Worm (Caenorhabditis elegans) whole organism, L2 larva: ENCODE data around the gene Y53F4B.39.

Experiments
- ama-1 ChIP-seq: fragments of 150-350 bp; optimal IDR thresholded peaks from 2 replicates; lab custom pipeline; 2018; ENCODE audit warnings: inconsistent platforms
- elt-1 ChIP-seq: fragments of 150-350 bp; optimal IDR thresholded peaks from 2 replicates; lab custom pipeline; 2014; ENCODE audit warnings: missing biosample characterization, missing genetic modification characterization
- ztf-4 ChIP-seq: fragments of 150-350 bp; optimal IDR thresholded peaks from 2 replicates; lab custom pipeline; 2014; ENCODE audit warnings: missing biosample characterization, missing genetic modification characterization

ce11 chrII:15071571-15071970 lies 38.4 kb upstream of the Y53F4B.39 start, which contains the start of gene Y53F4B.18:
- TF ChIP-seq elt-1 (tag; lab: Kevin White, UChicago), result no peak
- no peak for TF ChIP-seq ama-1
- no peak for TF ChIP-seq ztf-4
